Worm (Caenorhabditis elegans): Measurements from ENCODE around the gene clip-1.

ce11 chrIII:9317601-9318000 lies 48.7 kb upstream of the clip-1 start:
- no peak for TF ChIP-seq unc-62 (GFP tag; optimal IDR thresholded peaks at IDR 0.05)
- no peak for TF ChIP-seq F55B11.4 (tag; optimal IDR thresholded peaks at IDR 0.05; ENCODE audit: borderline replicate concordance, insufficient read depth)
- no peak for TF ChIP-seq ceh-79 (tag; optimal IDR thresholded peaks at IDR 0.05)
- no peak for TF ChIP-seq cebp-1 (GFP tag; IDR thresholded peaks at IDR 0.05)
- no peak for TF ChIP-seq cebp-1 (tag; optimal IDR thresholded peaks at IDR 0.05)
- no peak for TF ChIP-seq lir-1 (GFP tag; conservative IDR thresholded peaks at IDR 0.05)
- no peak for TF ChIP-seq hmg-1.2 (GFP tag; IDR thresholded peaks at IDR 0.05)
- TF ChIP-seq F10E7.11 (tag; optimal IDR thresholded peaks at IDR 0.05): no peak
- no peak for TF ChIP-seq repo-1 (tag; optimal IDR thresholded peaks at IDR 0.05)

All from whole organism, young adult.